Worm (Caenorhabditis elegans) whole organism, L3 larva: ENCODE results near the gene F53F4.1.
A peak's percentile ranks its signal among the peaks of the same experiment; 100 is the strongest.

Experiments used
- ZK546.5 ChIP-seq: sonication (generic microtip); optimal IDR thresholded peaks from 2 replicates; lab custom pipeline; 2017; ENCODE audit warnings: missing biosample characterization, missing genetic modification characterization
- ceh-82 ChIP-seq: fragments of 150-350 bp; optimal IDR thresholded peaks from 2 replicates; lab custom pipeline; 2014; ENCODE audit warnings: missing biosample characterization, missing genetic modification characterization
- ceh-9 ChIP-seq: sonication (generic microtip); optimal IDR thresholded peaks from 2 replicates; lab custom pipeline; 2018; ENCODE audit warnings: missing biosample characterization, missing genetic modification characterization
- egl-27 ChIP-seq: sonication (generic microtip); optimal IDR thresholded peaks from 4 replicates; lab custom pipeline; 2017; ENCODE audit warnings: missing biosample characterization, missing genetic modification reagents, missing genetic modification characterization
- egl-5 ChIP-seq: fragments of 150-350 bp; optimal IDR thresholded peaks from 2 replicates; lab custom pipeline; 2017; ENCODE audit warnings: missing biosample characterization, missing genetic modification reagents, missing genetic modification characterization, inconsistent platforms
- elt-1 ChIP-seq: fragments of 150-350 bp; optimal IDR thresholded peaks from 2 replicates; lab custom pipeline; 2014; ENCODE audit warnings: missing biosample characterization, missing genetic modification characterization
- elt-2 ChIP-seq: sonication (generic microtip); optimal IDR thresholded peaks from 2 replicates; lab custom pipeline; 2016; ENCODE audit warnings: missing genetic modification reagents, mild to moderate bottlenecking, missing genetic modification characterization, missing compliant biosample characterization
- elt-3 ChIP-seq, 3 experiments: fragments of 150-350 bp in 1 of 3; sonication (generic microtip) in 2 of 3; optimal IDR thresholded peaks; 2 replicates in 2 of 3; 4 replicates in 1 of 3; lab custom pipeline; 2014 to 2017; ENCODE audit warnings: missing biosample characterization in 3 of 3, missing genetic modification characterization in 3 of 3
- eor-1 ChIP-seq, 2 experiments: fragments of 150-350 bp; optimal IDR thresholded peaks; 2 replicates each; lab custom pipeline; 2014 to 2018; ENCODE audit warnings: missing biosample characterization in 2 of 2, missing genetic modification characterization in 2 of 2
- jun-1 ChIP-seq: fragments of 150-350 bp; optimal IDR thresholded peaks from 2 replicates; lab custom pipeline; 2014; ENCODE audit warnings: missing biosample characterization, missing genetic modification reagents, missing genetic modification characterization
- lin-15B ChIP-seq: fragments of 150-350 bp; optimal IDR thresholded peaks from 2 replicates; lab custom pipeline; 2014; ENCODE audit warnings: missing biosample characterization, missing genetic modification characterization
- lin-39 ChIP-seq: fragments of 150-350 bp; optimal IDR thresholded peaks from 2 replicates; lab custom pipeline; 2018; ENCODE audit warnings: missing biosample characterization, missing genetic modification reagents, missing genetic modification characterization
- lsy-12 ChIP-seq: sonication (generic microtip); optimal IDR thresholded peaks from 2 replicates; lab custom pipeline; 2016; ENCODE audit warnings: mild to moderate bottlenecking, missing genetic modification characterization, missing compliant biosample characterization
- nhr-12 ChIP-seq: fragments of 150-350 bp; optimal IDR thresholded peaks from 2 replicates; lab custom pipeline; 2014; ENCODE audit warnings: missing biosample characterization, missing genetic modification characterization
- nhr-23 ChIP-seq: fragments of 150-350 bp; optimal IDR thresholded peaks from 2 replicates; lab custom pipeline; 2014; ENCODE audit warnings: missing biosample characterization, missing genetic modification reagents, missing genetic modification characterization
- nhr-237 ChIP-seq: fragments of 150-350 bp; optimal IDR thresholded peaks from 2 replicates; lab custom pipeline; 2014; ENCODE audit warnings: missing biosample characterization, missing genetic modification characterization
- nhr-25 ChIP-seq: sonication (generic microtip); optimal IDR thresholded peaks from 2 replicates; lab custom pipeline; 2017; ENCODE audit warnings: missing biosample characterization, missing genetic modification characterization
- nhr-28 ChIP-seq: fragments of 150-350 bp; optimal IDR thresholded peaks from 2 replicates; lab custom pipeline; 2014; ENCODE audit warnings: missing biosample characterization, missing genetic modification characterization
- nhr-76 ChIP-seq: fragments of 150-350 bp; sonication (generic microtip); optimal IDR thresholded peaks from 5 replicates; lab custom pipeline; 2014; ENCODE audit warnings: missing biosample characterization, missing genetic modification characterization
- nhr-77 ChIP-seq: fragments of 150-350 bp; optimal IDR thresholded peaks from 2 replicates; lab custom pipeline; 2014; ENCODE audit warnings: missing biosample characterization, missing genetic modification characterization
- pha-4 ChIP-seq: fragments of 150-350 bp; optimal IDR thresholded peaks from 2 replicates; lab custom pipeline; 2014; ENCODE audit warnings: missing biosample characterization, missing genetic modification reagents, missing genetic modification characterization
- pqm-1 ChIP-seq: fragments of 150-350 bp; optimal IDR thresholded peaks from 2 replicates; lab custom pipeline; 2017; ENCODE audit warnings: missing biosample characterization, missing genetic modification characterization, inconsistent platforms
- sea-2 ChIP-seq: fragments of 150-350 bp; sonication (generic microtip); optimal IDR thresholded peaks from 4 replicates; lab custom pipeline; 2014; ENCODE audit warnings: missing biosample characterization, missing genetic modification reagents, missing genetic modification characterization
- snpc-4 ChIP-seq: fragments of 150-350 bp; optimal IDR thresholded peaks from 2 replicates; lab custom pipeline; 2014; ENCODE audit warnings: missing biosample characterization, missing genetic modification characterization
- tbx-2 ChIP-seq: sonication (generic microtip); optimal IDR thresholded peaks from 2 replicates; lab custom pipeline; 2016; ENCODE audit warnings: mild to moderate bottlenecking, missing genetic modification characterization, missing compliant biosample characterization
- unc-39 ChIP-seq: sonication (generic microtip); optimal IDR thresholded peaks from 4 replicates; lab custom pipeline; 2017; ENCODE audit warnings: missing biosample characterization, missing genetic modification characterization
- zag-1 ChIP-seq: fragments of 150-350 bp; optimal IDR thresholded peaks from 2 replicates; lab custom pipeline; 2014; ENCODE audit warnings: missing biosample characterization, missing genetic modification characterization
- ztf-11 ChIP-seq: fragments of 150-350 bp; optimal IDR thresholded peaks from 2 replicates; lab custom pipeline; 2014; ENCODE audit warnings: missing biosample characterization, missing genetic modification characterization
- ztf-4 ChIP-seq: fragments of 150-350 bp; optimal IDR thresholded peaks from 2 replicates; lab custom pipeline; 2014; ENCODE audit warnings: missing biosample characterization, missing genetic modification characterization

F53F4.1 gene

DNA sequence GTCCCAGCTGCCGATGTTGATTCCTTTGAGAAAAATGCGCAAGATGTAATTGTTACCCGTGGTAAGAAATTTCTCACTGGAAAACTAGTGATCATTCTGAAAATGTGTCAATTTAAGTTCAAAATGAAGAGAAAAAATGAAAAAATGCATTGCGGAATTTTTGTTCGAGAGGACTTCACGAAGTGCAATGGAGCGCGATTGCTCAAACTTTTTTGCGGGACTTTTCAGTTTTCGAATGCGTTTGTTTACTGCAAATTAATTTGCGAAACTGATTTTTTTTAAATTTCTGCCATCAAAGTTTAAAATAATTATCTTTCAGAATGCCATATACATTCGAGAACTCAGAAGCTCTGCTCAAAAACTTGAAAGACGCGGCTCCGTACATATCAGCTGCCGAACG is 16.1 kb upstream of the F53F4.1 start, which contains the start of the genes nuaf-1 and bir-2 (continued):
- peak; percentile 57 for TF ChIP-seq nhr-23

DNA sequence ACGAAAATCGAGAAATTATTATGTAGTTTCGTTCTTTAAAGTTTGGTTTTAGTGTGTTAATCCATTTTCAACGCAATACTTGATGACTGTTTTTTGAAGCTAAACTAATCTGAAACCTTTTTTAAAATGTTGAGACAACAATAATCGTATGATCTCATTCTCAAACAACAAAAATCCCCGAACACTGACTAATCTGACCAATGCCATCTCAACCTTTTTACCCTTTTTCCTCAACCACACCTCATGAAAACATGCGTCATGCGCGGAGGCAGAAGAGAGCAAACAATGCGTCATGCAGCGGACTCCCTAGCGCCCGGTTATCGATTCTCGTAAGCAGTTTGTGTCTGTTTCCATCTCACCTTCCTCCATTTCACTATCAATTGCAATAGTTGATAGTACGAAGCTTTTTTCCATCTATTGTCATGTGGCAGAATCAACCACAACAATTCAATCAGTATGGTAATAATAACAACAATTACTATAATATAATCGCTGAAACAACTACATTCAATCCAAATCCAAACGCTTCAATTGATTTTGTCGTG is 12.8 kb upstream of the F53F4.1 start, which contains the start of gene C50B8.4:
TSS of gene C50B8.4 (plus strand) at position 299 of the 545 bp plus-strand sequence.
- TF ChIP-seq eor-1 (tag; optimal IDR thresholded peaks at IDR 0.05; lab: Kevin White, UChicago), result no peak
- TF ChIP-seq zag-1 (tag; lab: Kevin White, UChicago), result no peak
- no peak for TF ChIP-seq lin-15B (tag; lab: Kevin White, UChicago)
- TF ChIP-seq elt-2 (tag; lab: Kevin White, UChicago), result peak; percentile 67
- TF ChIP-seq pqm-1 (tag; lab: Kevin White, UChicago), result peak; percentile 64
- peak; percentile 24 for TF ChIP-seq snpc-4
- TF ChIP-seq nhr-12 (tag; lab: Kevin White, UChicago), result no peak
- no peak for TF ChIP-seq sea-2 (GFP tag; lab: Kevin White, UChicago)
- no peak for TF ChIP-seq egl-27
- TF ChIP-seq pha-4 (tag; lab: Kevin White, UChicago), result peak; percentile 24
- no peak for TF ChIP-seq ztf-4 (tag; lab: Kevin White, UChicago)
- TF ChIP-seq, all 47 proteins: peak for 4

- TF ChIP-seq nhr-76 (tag; lab: Kevin White, UChicago), result no peak
- no peak for TF ChIP-seq sea-2 (GFP tag; lab: Kevin White, UChicago)
- no peak for TF ChIP-seq nhr-77
- peak; percentile 75 for TF ChIP-seq pha-4 (tag; lab: Kevin White, UChicago)
Observed at ce11 chrV:13575866-13576265, 8.7 kb upstream of the F53F4.1 start.

ce11 chrV:13576828-13577227 is 7.8 kb upstream of the F53F4.1 start:
- TF ChIP-seq pha-4 (tag; lab: Kevin White, UChicago), result peak; percentile 86
- TF ChIP-seq elt-2 (tag; lab: Kevin White, UChicago), result peak; percentile 71
- peak; percentile 80 for TF ChIP-seq pqm-1 (tag; lab: Kevin White, UChicago)
- TF ChIP-seq lin-15B (tag; lab: Kevin White, UChicago), result no peak
- TF ChIP-seq elt-1, result no peak

ce11 chrV:13577463-13577862 is 7.1 kb upstream of the F53F4.1 start:
- TF ChIP-seq ceh-82 (tag; lab: Kevin White, UChicago) (no peak), elt-3 (tag; optimal IDR thresholded peaks at IDR 0.05; lab: Kevin White, UChicago) (no peak), nhr-76 (tag; lab: Kevin White, UChicago) (no peak), lsy-12 (no peak), nhr-237 (tag; lab: Kevin White, UChicago) (no peak), nhr-77 (no peak), pqm-1 (tag; lab: Kevin White, UChicago) (no peak), nhr-23 (no peak), snpc-4 (no peak), nhr-28 (no peak), unc-39 (no peak), egl-5 (tag; lab: Kevin White, UChicago) (no peak), tbx-2 (tag; lab: Kevin White, UChicago) (no peak), ceh-9 (tag; lab: Kevin White, UChicago) (no peak)

ce11 chrV:13578637-13579036 is 5.9 kb upstream of the F53F4.1 start, which contains the start of gene C50B8.6:
Gene C50B8.6, plus strand, starts transcription at chrV:13578972.
- TF ChIP-seq lin-15B (tag; lab: Kevin White, UChicago), result no peak
- no peak for TF ChIP-seq nhr-237 (tag; lab: Kevin White, UChicago)
- TF ChIP-seq elt-2 (tag; lab: Kevin White, UChicago), result peak; percentile 67
- TF ChIP-seq ZK546.5, result no peak
- peak; percentile 52 for TF ChIP-seq pha-4 (tag; lab: Kevin White, UChicago)
- TF ChIP-seq ztf-11 (tag; lab: Kevin White, UChicago), result no peak
- TF ChIP-seq lin-39 (tag; lab: Kevin White, UChicago), result no peak
- no peak for TF ChIP-seq jun-1
- no peak for TF ChIP-seq nhr-25
- no peak for TF ChIP-seq elt-1

- TF ChIP-seq pha-4 (tag; lab: Kevin White, UChicago) (peak; percentile 67), pqm-1 (tag; lab: Kevin White, UChicago) (peak; percentile 72), ztf-11 (tag; lab: Kevin White, UChicago) (no peak), elt-2 (tag; lab: Kevin White, UChicago) (peak; percentile 56)
Observed at ce11 chrV:13580696-13581095, 3.9 kb upstream of the F53F4.1 start, which contains the start of gene C50B8.5. Gene C50B8.5, plus strand, starts transcription at chrV:13580968.
